Fruit fly (Drosophila melanogaster) whole organism, adult: ENCODE results near the gene mld.
A peak's percentile ranks its signal among the peaks of the same experiment; 100 is the strongest.

Source experiments
- CG11617 ChIP-seq: fragments of 200-800 bp; sonication (Bioruptor generic); optimal IDR thresholded peaks from 2 replicates; lab custom pipeline; 2017; ENCODE audit warnings: mild to moderate bottlenecking, missing biosample characterization, missing genetic modification reagents, missing genetic modification characterization
- CG12768 ChIP-seq: fragments of 200-800 bp; sonication (Bioruptor generic); optimal IDR thresholded peaks from 2 replicates; lab custom pipeline; 2017; ENCODE audit warnings: missing biosample characterization, missing genetic modification characterization, mild to moderate bottlenecking, moderate library complexity, missing genetic modification reagents
- CG14711 ChIP-seq: fragments of 200-800 bp; sonication (Bioruptor generic); optimal IDR thresholded peaks from 2 replicates; lab custom pipeline; 2018; ENCODE audit warnings: missing biosample characterization, mild to moderate bottlenecking, missing genetic modification characterization, moderate library complexity
- CG1620 ChIP-seq: fragments of 200-800 bp; sonication (Bioruptor generic); optimal IDR thresholded peaks from 2 replicates; lab custom pipeline; 2016; ENCODE audit warnings: missing biosample characterization, missing genetic modification characterization
- CG33017 ChIP-seq: fragments of 200-800 bp; sonication (Bioruptor generic); optimal IDR thresholded peaks from 2 replicates; lab custom pipeline; 2018; ENCODE audit warnings: missing biosample characterization, mild to moderate bottlenecking, missing genetic modification characterization, moderate library complexity
- CG5204 ChIP-seq: fragments of 200-800 bp; sonication (Bioruptor generic); optimal IDR thresholded peaks from 2 replicates; lab custom pipeline; 2016; ENCODE audit warnings: missing biosample characterization, missing genetic modification characterization
- CG7045 ChIP-seq: fragments of 200-800 bp; sonication (Bioruptor generic); optimal IDR thresholded peaks from 2 replicates; lab custom pipeline; 2017; ENCODE audit warnings: missing biosample characterization, mild to moderate bottlenecking, missing genetic modification characterization
- CG7101 ChIP-seq: fragments of 200-800 bp; sonication (Bioruptor generic); optimal IDR thresholded peaks from 2 replicates; lab custom pipeline; 2018; ENCODE audit warnings: missing biosample characterization, mild to moderate bottlenecking, missing genetic modification characterization, moderate library complexity
- Clk ChIP-seq: fragments of 200-800 bp; sonication (Bioruptor generic); optimal IDR thresholded peaks from 2 replicates; lab custom pipeline; 2017; ENCODE audit warnings: missing biosample characterization, missing genetic modification characterization
- Crg-1 ChIP-seq: fragments of 200-800 bp; sonication (Bioruptor generic); optimal IDR thresholded peaks from 2 replicates; lab custom pipeline; 2016; ENCODE audit warnings: missing biosample characterization, missing genetic modification characterization
- Hr96 ChIP-seq: fragments of 200-800 bp; sonication (Bioruptor generic); optimal IDR thresholded peaks from 2 replicates; lab custom pipeline; 2016; ENCODE audit warnings: missing biosample characterization, missing genetic modification characterization
- Mnt ChIP-seq: fragments of 200-800 bp; sonication (Bioruptor generic); optimal IDR thresholded peaks from 2 replicates; lab custom pipeline; 2016; ENCODE audit warnings: missing biosample characterization, mild to moderate bottlenecking, missing genetic modification characterization
- bab1 ChIP-seq: fragments of 200-800 bp; sonication (Bioruptor generic); optimal IDR thresholded peaks from 3 replicates; lab custom pipeline; 2019; ENCODE audit warnings: missing biosample characterization, mild to moderate bottlenecking, missing genetic modification characterization, moderate library complexity
- cic ChIP-seq: fragments of 200-800 bp; sonication (Bioruptor generic); optimal IDR thresholded peaks from 2 replicates; lab custom pipeline; 2017; ENCODE audit warnings: missing biosample characterization, mild to moderate bottlenecking, missing genetic modification characterization, moderate library complexity
- cnc ChIP-seq, 2 experiments: fragments of >200 bp; optimal IDR thresholded peaks; 2 replicates each; lab custom pipeline; 2017
- kay ChIP-seq: fragments of 200-800 bp; sonication (Bioruptor generic); peaks from one replicate; lab custom pipeline; 2016; ENCODE audit warnings: missing biosample characterization, missing genetic modification characterization, borderline replicate concordance
- ovo ChIP-seq: fragments of 200-800 bp; sonication (Bioruptor generic); optimal IDR thresholded peaks from 2 replicates; lab custom pipeline; 2016; ENCODE audit warnings: missing biosample characterization, missing genetic modification characterization
- pad ChIP-seq: fragments of 200-800 bp; sonication (Bioruptor generic); optimal IDR thresholded peaks from 3 replicates; lab custom pipeline; 2017; ENCODE audit warnings: missing biosample characterization, missing genetic modification characterization, mild to moderate bottlenecking, moderate library complexity, missing genetic modification reagents
- tj ChIP-seq: fragments of 200-800 bp; sonication (Bioruptor generic); optimal IDR thresholded peaks from 3 replicates; lab custom pipeline; 2017; ENCODE audit warnings: missing biosample characterization, mild to moderate bottlenecking, missing genetic modification characterization, moderate library complexity
- toe ChIP-seq: fragments of 200-800 bp; sonication (Bioruptor generic); optimal IDR thresholded peaks from 2 replicates; lab custom pipeline; 2016; ENCODE audit warnings: missing biosample characterization, missing genetic modification characterization

Gene mld

dm6 chr3R:24629877-24630808, 44.7 kb downstream of the mld start, which contains the start of gene Wsck:
Gene Wsck, minus strand, starts transcription at chr3R:24630075.
- TF ChIP-seq pad (GFP tag; lab: Kevin White, UChicago) = peak; percentile 68
- TF ChIP-seq tj (GFP tag; lab: Kevin White, UChicago) = peak; percentile 89
- no peak for TF ChIP-seq Crg-1 (GFP tag; lab: Kevin White, UChicago)
- no peak for TF ChIP-seq CG11617 (GFP tag; lab: Kevin White, UChicago)
- TF ChIP-seq CG7045 = no peak
- TF ChIP-seq cnc (optimal IDR thresholded peaks at IDR 0.05; lab: Kevin White, UChicago) = peak; percentile 55 to 76
- TF ChIP-seq CG14711 (tag; lab: Kevin White, UChicago) = peak; percentile 19
- peak; percentile 33 for TF ChIP-seq ovo (GFP tag; lab: Kevin White, UChicago)
- TF ChIP-seq Mnt (GFP tag; lab: Kevin White, UChicago) = peak; percentile 82
- peak; percentile 63 for TF ChIP-seq bab1 (GFP tag; lab: Kevin White, UChicago)
- TF ChIP-seq cic = peak; percentile 77
- TF ChIP-seq kay (GFP tag; lab: Kevin White, UChicago) = peak; percentile 96
- TF ChIP-seq Hr96 (GFP tag; lab: Kevin White, UChicago) = no peak
- TF ChIP-seq CG5204 (GFP tag; lab: Kevin White, UChicago) = no peak
- TF ChIP-seq CG7101 (tag; lab: Kevin White, UChicago) = peak; percentile 30
- TF ChIP-seq CG12768 (GFP tag; lab: Kevin White, UChicago) = peak; percentile 33
- no peak for TF ChIP-seq CG33017
- TF ChIP-seq CG1620 (GFP tag; lab: Kevin White, UChicago) = no peak
- TF ChIP-seq Clk (GFP tag; lab: Kevin White, UChicago) = no peak
- no peak for TF ChIP-seq toe

- TF ChIP-seq Mnt (GFP tag; lab: Kevin White, UChicago) = no peak
- no peak for TF ChIP-seq CG14711 (tag; lab: Kevin White, UChicago)
- TF ChIP-seq Hr96 (GFP tag; lab: Kevin White, UChicago) = no peak
- peak; percentile 73 for TF ChIP-seq kay (GFP tag; lab: Kevin White, UChicago)
- no peak for TF ChIP-seq CG12768 (GFP tag; lab: Kevin White, UChicago)
- TF ChIP-seq pad (GFP tag; lab: Kevin White, UChicago) = no peak
These were observed 48.9 kb downstream of the mld start for dm6 chr3R:24634312-24634711.

dm6 chr3R:24634957-24635356, 49.5 kb downstream of the mld start, which contains the start of gene MtnF:
Gene MtnF, minus strand, starts transcription at chr3R:24635165.
- no peak for TF ChIP-seq pad (GFP tag; lab: Kevin White, UChicago)
- no peak for TF ChIP-seq bab1 (GFP tag; lab: Kevin White, UChicago)
- no peak for TF ChIP-seq Crg-1 (GFP tag; lab: Kevin White, UChicago)
- no peak for TF ChIP-seq cnc (optimal IDR thresholded peaks at IDR 0.05; lab: Kevin White, UChicago)
- TF ChIP-seq Mnt (GFP tag; lab: Kevin White, UChicago) = no peak
- no peak for TF ChIP-seq CG14711 (tag; lab: Kevin White, UChicago)
- no peak for TF ChIP-seq Clk (GFP tag; lab: Kevin White, UChicago)
- no peak for TF ChIP-seq CG5204 (GFP tag; lab: Kevin White, UChicago)
- no peak for TF ChIP-seq cic
- TF ChIP-seq CG12768 (GFP tag; lab: Kevin White, UChicago) = no peak
- TF ChIP-seq kay (GFP tag; lab: Kevin White, UChicago) = no peak
- TF ChIP-seq CG11617 (GFP tag; lab: Kevin White, UChicago) = no peak

dm6 chr3R:24649923-24650322, 64.5 kb downstream of the mld start, which contains the start of the genes puf and ash2:
Gene puf, minus strand, starts transcription at chr3R:24650043.
Gene ash2, plus strand, starts transcription at chr3R:24650125.
- TF ChIP-seq bab1 (GFP tag; lab: Kevin White, UChicago) = no peak
- TF ChIP-seq CG1620 (GFP tag; lab: Kevin White, UChicago) = no peak
- TF ChIP-seq cic = peak; percentile 35
- TF ChIP-seq ovo (GFP tag; lab: Kevin White, UChicago) = no peak
- no peak for TF ChIP-seq CG7045
- TF ChIP-seq cnc (optimal IDR thresholded peaks at IDR 0.05; lab: Kevin White, UChicago) = no peak
- TF ChIP-seq kay (GFP tag; lab: Kevin White, UChicago) = no peak
- TF ChIP-seq Clk (GFP tag; lab: Kevin White, UChicago) = no peak
- no peak for TF ChIP-seq CG12768 (GFP tag; lab: Kevin White, UChicago)
- TF ChIP-seq Mnt (GFP tag; lab: Kevin White, UChicago) = peak; percentile 79
- no peak for TF ChIP-seq pad (GFP tag; lab: Kevin White, UChicago)
- TF ChIP-seq CG14711 (tag; lab: Kevin White, UChicago) = peak; percentile 98
- TF ChIP-seq CG5204 (GFP tag; lab: Kevin White, UChicago) = no peak
- no peak for TF ChIP-seq Crg-1 (GFP tag; lab: Kevin White, UChicago)
- TF ChIP-seq tj (GFP tag; lab: Kevin White, UChicago) = no peak
- no peak for TF ChIP-seq CG33017
- no peak for TF ChIP-seq toe
- TF ChIP-seq CG11617 (GFP tag; lab: Kevin White, UChicago) = peak; percentile 7
- no peak for TF ChIP-seq CG7101 (tag; lab: Kevin White, UChicago)
- TF ChIP-seq Hr96 (GFP tag; lab: Kevin White, UChicago) = no peak

- TF ChIP-seq CG5204 (GFP tag; lab: Kevin White, UChicago) = no peak
- TF ChIP-seq CG33017 = peak; percentile 55
- peak; percentile 33 for TF ChIP-seq Mnt (GFP tag; lab: Kevin White, UChicago)
- peak; percentile 41 for TF ChIP-seq CG7045
- peak; percentile 100 for TF ChIP-seq cic
- TF ChIP-seq toe = no peak
- TF ChIP-seq tj (GFP tag; lab: Kevin White, UChicago) = peak; percentile 58
- no peak for TF ChIP-seq CG1620 (GFP tag; lab: Kevin White, UChicago)
- TF ChIP-seq Hr96 (GFP tag; lab: Kevin White, UChicago) = no peak
- no peak for TF ChIP-seq kay (GFP tag; lab: Kevin White, UChicago)
- no peak for TF ChIP-seq cnc (optimal IDR thresholded peaks at IDR 0.05; lab: Kevin White, UChicago)
- TF ChIP-seq CG11617 (GFP tag; lab: Kevin White, UChicago) = peak; percentile 58
- no peak for TF ChIP-seq ovo (GFP tag; lab: Kevin White, UChicago)
- TF ChIP-seq CG7101 (tag; lab: Kevin White, UChicago) = peak; percentile 59
- peak; percentile 73 for TF ChIP-seq CG14711 (tag; lab: Kevin White, UChicago)
- TF ChIP-seq bab1 (GFP tag; lab: Kevin White, UChicago) = peak; percentile 48
- TF ChIP-seq CG12768 (GFP tag; lab: Kevin White, UChicago) = peak; percentile 85
- peak; percentile 66 for TF ChIP-seq pad (GFP tag; lab: Kevin White, UChicago)
- peak; percentile 54 for TF ChIP-seq Crg-1 (GFP tag; lab: Kevin White, UChicago)
- peak; percentile 64 for TF ChIP-seq Clk (GFP tag; lab: Kevin White, UChicago)
These were observed 65.6 kb downstream of the mld start for dm6 chr3R:24651044-24651459.
